Worm (Caenorhabditis elegans) whole organism, L3 larva: ENCODE data around the gene nhr-136.

ENCODE experiments used
- nfya-1 ChIP-seq: sonication (generic microtip); optimal IDR thresholded peaks from 2 replicates; lab custom pipeline; 2017; ENCODE audit warnings: missing genetic modification characterization, mild to moderate bottlenecking, missing compliant biosample characterization, antibody characterized with exemption, moderate library complexity; ENCODE audit not compliant: insufficient read depth
- snpc-4 ChIP-seq: fragments of 150-350 bp; optimal IDR thresholded peaks from 2 replicates; lab custom pipeline; 2014; ENCODE audit warnings: missing biosample characterization, missing genetic modification characterization

nhr-136 gene

DNA sequence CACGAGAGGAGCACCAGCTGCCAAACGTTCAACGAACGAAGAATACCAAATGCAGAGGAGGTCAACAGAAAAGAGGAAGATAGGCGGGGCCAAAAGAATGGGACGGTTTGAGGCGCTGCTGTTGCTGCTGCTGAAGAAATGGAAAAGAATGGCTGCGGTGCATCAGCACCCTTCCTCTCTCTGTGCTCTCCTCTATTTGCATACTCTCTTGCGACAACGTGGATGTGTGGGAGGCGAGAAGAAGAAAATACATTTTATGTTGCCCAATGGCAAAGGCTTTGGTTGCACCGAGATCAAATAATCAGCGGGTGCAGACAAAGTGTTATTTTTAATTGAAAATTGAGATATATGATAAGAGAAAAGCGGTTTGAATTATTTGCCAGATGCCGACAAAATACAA lies 51.4 kb downstream of the nhr-136 start:
- TF ChIP-seq nfya-1 (tag; lab: Kevin White, UChicago) = peak; percentile 25
- no peak for TF ChIP-seq snpc-4 (tag; lab: Kevin White, UChicago)
